Worm (Caenorhabditis elegans): ENCODE results near the gene Y54G2A.77.
A peak's percentile ranks its signal among the peaks of the same experiment; 100 is the strongest.

The Y54G2A.77 gene

ce11 chrIV:2725784-2726183 lies 36.7 kb upstream of the Y54G2A.77 start, which contains the start of gene ubxn-2 (continued):
- TF ChIP-seq hlh-4 (tag; optimal IDR thresholded peaks at IDR 0.05) (no peak), nhr-85 (tag) (peak; percentile 91), nhr-76 (tag; optimal IDR thresholded peaks at IDR 0.05) (no peak), elt-3 (tag; optimal IDR thresholded peaks at IDR 0.05) (peak in 3 of 6 experiments; percentile 20 to 77 (median 63)), ceh-63 (GFP tag; optimal IDR thresholded peaks at IDR 0.05) (no peak), mab-9 (GFP tag; IDR thresholded peaks at IDR 0.05) (peak; percentile 73), blmp-1 (tag; optimal IDR thresholded peaks at IDR 0.05) (peak; percentile 57), elt-2 (tag; optimal IDR thresholded peaks at IDR 0.05) (peak; percentile 30), C16A3.4 (tag; optimal IDR thresholded peaks at IDR 0.05) (peak; percentile 70), ztf-11 (tag; optimal IDR thresholded peaks at IDR 0.05) (peak in 1 of 2 experiments; percentile 80), isw-1 (GFP tag; IDR thresholded peaks at IDR 0.05) (peak; percentile 87), lin-15B (tag; optimal IDR thresholded peaks at IDR 0.05) (peak; percentile 76), lir-3 (tag; optimal IDR thresholded peaks at IDR 0.05; ENCODE audit: poor library complexity) (no peak), tlp-1 (tag; optimal IDR thresholded peaks at IDR 0.05) (no peak), efl-3 (GFP tag; optimal IDR thresholded peaks at IDR 0.05) (no peak), lin-39 (tag; optimal IDR thresholded peaks at IDR 0.05) (peak; percentile 68), hpl-2 (GFP tag; optimal IDR thresholded peaks at IDR 0.05) (no peak), egl-27 (tag; optimal IDR thresholded peaks at IDR 0.05) (no peak), nhr-11 (tag; optimal IDR thresholded peaks at IDR 0.05) (no peak), unc-98 (GFP tag; IDR thresholded peaks at IDR 0.05) (no peak), irx-1 (tag; optimal IDR thresholded peaks at IDR 0.05) (peak; percentile 78), unc-130 (tag; optimal IDR thresholded peaks at IDR 0.05) (peak; percentile 83), dpl-1 (GFP tag; optimal IDR thresholded peaks at IDR 0.05) (peak; percentile 76 to 85 (median 85)), sox-4 (tag; optimal IDR thresholded peaks at IDR 0.05) (peak; percentile 75), mdl-1 (tag; optimal IDR thresholded peaks at IDR 0.05) (peak in 1 of 2 experiments; percentile 76), fkh-10 (GFP tag; optimal IDR thresholded peaks at IDR 0.05) (no peak), fkh-8 (tag; optimal IDR thresholded peaks at IDR 0.05) (peak; percentile 85), lin-14 (GFP tag; optimal IDR thresholded peaks at IDR 0.05) (peak; percentile 77), unc-62 (GFP tag; optimal IDR thresholded peaks at IDR 0.05) (no peak), xbp-1 (tag; optimal IDR thresholded peaks at IDR 0.05) (peak; percentile 84), grh-1 (GFP tag; IDR thresholded peaks at IDR 0.05) (peak; percentile 81), nhr-47 (tag; optimal IDR thresholded peaks at IDR 0.05) (peak; percentile 93), ceh-90 (tag; optimal IDR thresholded peaks at IDR 0.05) (peak; percentile 62), lsy-2 (tag; optimal IDR thresholded peaks at IDR 0.05) (peak; percentile 89 to 90), F16B12.6 (tag; optimal IDR thresholded peaks at IDR 0.05) (peak; percentile 56), ets-5 (GFP tag; IDR thresholded peaks at IDR 0.05) (no peak), nhr-90 (tag; optimal IDR thresholded peaks at IDR 0.05; ENCODE audit: poor library complexity) (peak; percentile 91), nhr-12 (tag; optimal IDR thresholded peaks at IDR 0.05) (no peak), nhr-84 (tag; optimal IDR thresholded peaks at IDR 0.05) (no peak), ceh-8 (GFP tag; optimal IDR thresholded peaks at IDR 0.05) (peak; percentile 70), pag-3 (tag; optimal IDR thresholded peaks at IDR 0.05; ENCODE audit: borderline replicate concordance, insufficient read depth) (no peak), aha-1 (tag; optimal IDR thresholded peaks at IDR 0.05) (peak; percentile 25), dsc-1 (tag; optimal IDR thresholded peaks at IDR 0.05) (peak; percentile 88), lin-13 (GFP tag; optimal IDR thresholded peaks at IDR 0.05) (peak; percentile 78), ama-1 (optimal IDR thresholded peaks at IDR 0.05) (no peak), snu-23 (GFP tag; optimal IDR thresholded peaks at IDR 0.05) (peak; percentile 92), unc-30 (tag; optimal IDR thresholded peaks at IDR 0.05) (peak; percentile 65), nhr-19 (GFP tag; conservative IDR thresholded peaks at IDR 0.05) (peak; percentile 83), C34B4.2 (tag; optimal IDR thresholded peaks at IDR 0.05) (no peak), fos-1 (tag; optimal IDR thresholded peaks at IDR 0.05) (peak; percentile 54), swsn-7 (tag; optimal IDR thresholded peaks at IDR 0.05) (peak; percentile 89)

Measured in whole organism, L1 larva.